Worm (Caenorhabditis elegans): ENCODE measurements around the gene Y43F8B.9.

- TF ChIP-seq him-1 (tag; optimal IDR thresholded peaks at IDR 0.05) = no peak
- no peak for TF ChIP-seq dao-5 (tag; optimal IDR thresholded peaks at IDR 0.05)
Observed at ce11 chrV:19445442-19445841, 32.5 kb upstream of the Y43F8B.9 start, which contains the start of gene M04C3.1.
